Worm (Caenorhabditis elegans) whole organism, midembryonic: Measurements from ENCODE around the gene K12H4.5.

Source experiments
- flt-1 ChIP-seq: fragments of 200-800 bp; sonication (Bioruptor generic); IDR thresholded peaks from 2 replicates; pipeline ENCODE4 v1.3.6; 2022; ENCODE audit warnings: missing genetic modification characterization, missing compliant biosample characterization
- tab-1 ChIP-seq: fragments of 200-800 bp; sonication (Bioruptor generic); IDR thresholded peaks from 2 replicates; pipeline ENCODE4 v1.3.6; 2022; ENCODE audit warnings: missing genetic modification characterization, missing compliant biosample characterization

DNA sequence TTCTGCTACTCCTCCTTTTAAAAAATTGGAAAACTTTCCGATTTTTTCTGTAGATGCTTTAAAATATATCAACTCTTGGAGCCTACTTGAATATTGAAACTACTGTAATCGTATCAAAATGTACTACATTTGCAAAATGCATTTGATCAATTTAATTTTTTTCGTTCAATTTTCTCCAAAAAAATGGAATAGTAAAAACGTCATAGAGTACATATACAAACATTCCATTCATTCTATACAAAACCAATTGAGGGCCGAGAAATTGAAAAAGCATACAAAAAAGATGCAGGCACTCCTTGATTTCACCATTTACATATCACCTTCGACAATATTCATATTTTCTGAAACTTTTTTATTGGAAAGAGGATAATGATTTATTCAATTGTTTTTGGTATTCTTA lies 40.2 kb upstream of the K12H4.5 start, which contains the start of gene C06G4.6:
- TF ChIP-seq tab-1 (GFP tag; lab: Robert Waterston, UW) = no peak
- no peak for TF ChIP-seq flt-1 (GFP tag; lab: Robert Waterston, UW)
